Comparison of ENCODE assay signal across 1 worm cellular context in the genomic region with DNA sequence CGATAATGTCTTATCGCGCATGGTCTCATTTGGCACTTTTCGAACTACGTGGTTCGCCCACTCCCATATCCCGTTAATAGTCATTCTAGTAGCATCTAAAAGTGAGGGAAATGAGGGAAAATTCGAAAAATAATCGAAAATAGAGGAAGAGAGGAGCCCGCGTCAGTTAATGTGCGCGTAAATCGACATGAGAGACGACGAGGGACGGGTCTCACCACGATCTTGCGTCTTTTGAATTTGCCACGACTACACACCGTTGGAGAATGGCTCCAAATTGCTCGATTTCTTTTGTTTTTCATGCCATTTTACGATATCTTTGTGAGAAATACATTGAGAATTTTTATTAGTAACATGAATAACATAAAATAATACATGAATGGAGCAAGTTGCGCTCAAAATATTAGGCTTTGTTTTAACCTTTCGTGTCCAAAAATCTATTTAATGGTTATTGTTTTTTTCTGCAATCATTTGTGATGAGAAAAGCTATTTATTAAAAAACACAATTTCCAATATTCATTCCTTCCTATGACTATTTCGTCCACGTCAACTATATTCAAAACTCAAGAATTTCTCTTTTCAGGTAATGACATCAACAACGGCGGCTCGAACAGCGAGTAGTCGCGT.
TF ChIP-seq lines count a peak whose summit lies in the region.

A gene (minus strand): TSS at position 95 of the 624 bp plus-strand sequence.
A gene (plus strand): TSS at position 574 of the 624 bp plus-strand sequence.

TF ChIP-seq in whole organism, L1 larva, 84 proteins besides CTCF, POLR2A, EP300 and RAD21 (continued from another document):
- TF ChIP-seq efl-1 (optimal IDR thresholded peaks at IDR 0.05; lab: Kevin White, UChicago) = peak; percentile 46 to 50
- peak; percentile 21 to 90 for TF ChIP-seq efl-1 (GFP tag; optimal IDR thresholded peaks at IDR 0.05 in 1 of 2; lab: Kevin White, UChicago)
- no peak for TF ChIP-seq hlh-17 (GFP tag; optimal IDR thresholded peaks at IDR 0.05; lab: Kevin White, UChicago; ENCODE audit: borderline replicate concordance)
- TF ChIP-seq xbp-1 (tag; optimal IDR thresholded peaks at IDR 0.05; lab: Kevin White, UChicago) = peak; percentile 2
- no peak for TF ChIP-seq ces-1 (GFP tag; optimal IDR thresholded peaks at IDR 0.05; lab: Kevin White, UChicago)
- TF ChIP-seq lin-35 (GFP tag; optimal IDR thresholded peaks at IDR 0.05; lab: Kevin White, UChicago) = peak; percentile 2 to 65
- no peak for TF ChIP-seq pax-3 (tag; optimal IDR thresholded peaks at IDR 0.05; lab: Kevin White, UChicago)
- TF ChIP-seq ets-5 (GFP tag; IDR thresholded peaks at IDR 0.05; lab: Robert Waterston, UW) = no peak
- no peak for TF ChIP-seq nhr-90 (tag; optimal IDR thresholded peaks at IDR 0.05; lab: Kevin White, UChicago; ENCODE audit: poor library complexity)
- TF ChIP-seq tlp-1 (tag; optimal IDR thresholded peaks at IDR 0.05; lab: Kevin White, UChicago) = no peak
- no peak for TF ChIP-seq mep-1 (tag; optimal IDR thresholded peaks at IDR 0.05; lab: Kevin White, UChicago)
